Worm (Caenorhabditis elegans) whole organism, L4 larva: ENCODE results near the gene Y43D4A.1.

Source experiments
- aha-1 ChIP-seq: fragments of 150-350 bp; peaks from one replicate; lab custom pipeline; 2014; ENCODE audit warnings: missing biosample characterization, missing genetic modification characterization
- ctbp-1 ChIP-seq: fragments of 200-800 bp; sonication (Bioruptor generic); IDR thresholded peaks from 2 replicates; pipeline ENCODE4 v1.3.6; 2022; ENCODE audit warnings: missing genetic modification reagents, missing genetic modification characterization, missing compliant biosample characterization
- nhr-77 ChIP-seq: fragments of 150-350 bp; optimal IDR thresholded peaks from 2 replicates; lab custom pipeline; 2014; ENCODE audit warnings: missing biosample characterization, missing genetic modification characterization
- php-3 ChIP-seq: fragments of 200-800 bp; sonication (Bioruptor generic); IDR thresholded peaks from 2 replicates; pipeline ENCODE4 v1.3.6; 2022; ENCODE audit warnings: missing genetic modification reagents, missing genetic modification characterization, missing compliant biosample characterization
- unc-39 ChIP-seq: sonication (generic microtip); optimal IDR thresholded peaks from 2 replicates; lab custom pipeline; 2017; ENCODE audit warnings: missing biosample characterization, missing genetic modification characterization

ce11 chrIV:16720412-16720811, 23.2 kb upstream of the Y43D4A.1 start, which contains the start of gene Y51H4A.22:
- TF ChIP-seq php-3 (GFP tag; lab: Robert Waterston, UW) (no peak), unc-39 (tag; lab: Kevin White, UChicago) (no peak), aha-1 (tag; lab: Kevin White, UChicago) (no peak), nhr-77 (no peak), ctbp-1 (GFP tag; lab: Robert Waterston, UW) (no peak)
